Fruit fly (Drosophila melanogaster) whole organism: ENCODE measurements around the gene CG18301.

Experiments
- CG8478 ChIP-seq: fragments of >200 bp; optimal IDR thresholded peaks from 2 replicates; lab custom pipeline; 2018; ENCODE audit warnings: inconsistent platforms
- Dll ChIP-seq: fragments of >200 bp; optimal IDR thresholded peaks from 2 replicates; lab custom pipeline; 2017
- EcR ChIP-seq, 2 experiments: fragments of >200 bp; optimal IDR thresholded peaks; 2 replicates each; lab custom pipeline; 2017; ENCODE audit warnings: missing biosample characterization in 2 of 2, missing genetic modification characterization in 2 of 2, missing genetic modification reagents in 2 of 2
- pan ChIP-seq: fragments of >200 bp; optimal IDR thresholded peaks from 2 replicates; lab custom pipeline; 2017
- psq ChIP-seq: fragments of >200 bp; optimal IDR thresholded peaks from 2 replicates; lab custom pipeline; 2017
- usp ChIP-seq: fragments of >200 bp; optimal IDR thresholded peaks from 2 replicates; lab custom pipeline; 2017; ENCODE audit warnings: missing biosample characterization, missing genetic modification characterization, mixed read lengths

The CG18301 gene

DNA sequence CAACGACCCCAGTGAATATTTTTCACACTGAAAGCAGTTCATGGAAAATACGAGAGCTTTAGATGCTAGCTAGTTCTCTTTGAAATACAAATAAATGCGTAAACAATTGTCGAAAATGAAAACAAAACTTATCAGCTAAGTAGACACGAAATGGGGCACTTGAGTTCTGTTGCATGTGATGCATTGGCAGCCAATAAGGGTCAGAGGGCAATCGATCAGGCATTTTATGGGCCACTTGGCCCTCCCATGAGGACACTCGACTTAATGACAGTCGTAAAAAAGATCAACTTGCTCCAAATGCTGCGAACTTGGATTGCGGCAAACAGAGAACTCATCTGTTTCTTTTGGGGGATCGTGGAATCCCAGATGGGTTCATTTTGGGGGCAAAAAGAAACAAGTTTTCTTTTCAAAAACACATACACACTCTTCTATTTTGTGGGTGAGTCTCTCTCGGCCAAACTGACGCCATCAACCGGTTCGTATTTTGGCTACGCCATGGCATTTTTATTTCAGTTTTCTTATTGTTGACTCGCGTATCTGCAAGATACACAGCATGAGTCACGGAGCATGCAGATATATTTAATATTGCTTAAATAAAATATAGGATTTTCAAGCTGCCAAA is 28.2 kb upstream of the CG18301 start:
- TF ChIP-seq pan (lab: Kevin White, UChicago) (no peak), usp (GFP tag; lab: Kevin White, UChicago) (no peak), Dll (no peak), EcR (GFP tag; optimal IDR thresholded peaks at IDR 0.05; lab: Kevin White, UChicago) (no peak), CG8478 (no peak), psq (lab: Kevin White, UChicago) (no peak)

DNA sequence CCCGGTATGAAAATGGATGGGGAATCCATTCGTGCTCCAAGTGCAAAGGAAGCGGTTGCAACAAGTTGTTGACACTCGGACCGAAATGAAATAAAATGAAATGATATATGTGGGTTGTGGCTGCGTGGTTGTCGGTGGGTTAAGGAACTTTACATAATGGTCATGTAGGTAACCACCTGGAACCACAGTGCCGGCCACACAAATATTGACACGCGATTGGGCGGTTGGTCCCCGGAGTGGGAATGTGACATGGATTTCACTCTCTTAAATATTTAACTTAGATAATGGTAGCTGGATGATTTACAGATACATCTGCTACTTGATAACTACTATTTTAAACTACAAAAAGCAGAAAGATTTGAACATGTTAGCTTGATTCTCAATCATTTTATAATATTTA is 26.7 kb upstream of the CG18301 start:
- TF ChIP-seq usp (GFP tag; lab: Kevin White, UChicago) (no peak), EcR (GFP tag; optimal IDR thresholded peaks at IDR 0.05; lab: Kevin White, UChicago) (no peak), psq (lab: Kevin White, UChicago) (no peak), Dll (no peak), CG8478 (no peak), pan (lab: Kevin White, UChicago) (no peak)

DNA sequence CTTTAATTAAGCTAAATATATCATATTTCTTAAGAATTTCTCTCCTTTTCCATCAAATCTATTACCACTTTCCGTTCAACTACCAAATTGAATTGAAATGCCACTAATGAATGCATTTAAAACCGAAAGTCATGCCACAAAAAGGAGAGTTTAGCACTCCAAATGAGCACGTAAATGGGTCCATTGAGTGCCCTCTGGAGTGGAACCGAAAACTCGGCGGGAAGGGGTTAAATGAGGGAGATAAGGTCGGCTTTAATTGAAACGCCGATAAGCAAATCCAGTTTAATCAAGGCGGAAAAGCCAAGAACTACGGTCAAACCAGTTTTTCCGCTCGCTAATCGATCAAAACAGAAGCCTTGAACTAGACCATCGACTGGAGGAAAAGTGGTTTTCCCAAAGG is 26.3 kb upstream of the CG18301 start:
- TF ChIP-seq psq (lab: Kevin White, UChicago) (no peak), pan (lab: Kevin White, UChicago) (no peak), EcR (GFP tag; optimal IDR thresholded peaks at IDR 0.05; lab: Kevin White, UChicago) (no peak), usp (GFP tag; lab: Kevin White, UChicago) (no peak), CG8478 (no peak), Dll (no peak)

DNA sequence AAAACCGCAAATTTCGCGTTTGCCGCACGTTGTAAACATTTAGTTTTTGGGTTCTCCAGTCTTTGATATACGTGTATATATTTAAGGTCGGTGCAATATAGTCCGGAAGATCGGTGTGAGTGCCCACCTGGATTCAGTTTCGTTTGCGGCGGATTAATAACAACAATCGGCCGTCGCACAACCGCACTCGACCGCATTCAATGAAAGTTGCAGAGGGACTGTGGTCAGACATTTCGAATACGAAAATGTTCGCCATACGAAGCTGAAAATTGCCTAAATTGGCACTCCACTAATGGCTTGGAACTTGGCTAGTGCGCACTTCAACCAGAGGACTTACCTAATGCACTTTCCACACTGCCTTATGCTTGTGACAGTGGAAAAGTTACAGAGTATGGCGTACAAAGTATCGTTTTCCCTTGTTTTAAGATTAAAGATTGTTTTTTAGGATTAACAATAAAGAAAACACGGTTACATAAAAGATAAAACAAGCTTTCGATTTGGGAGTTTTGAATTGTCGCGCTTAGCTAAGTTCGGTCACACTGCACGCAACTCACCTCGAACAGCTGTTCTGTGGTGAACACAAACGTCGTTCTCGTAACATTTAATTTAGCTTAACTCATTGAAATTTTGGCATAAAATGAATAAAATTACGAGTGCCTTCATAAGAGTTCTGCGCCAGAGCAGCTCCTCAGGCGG is 24.9 kb upstream of the CG18301 start, which contains the start of the genes Myo31DF and CG6094:
Gene Myo31DF (minus strand): TSS at position 223 of the 696 bp plus-strand sequence.
Gene CG6094 (plus strand): TSS at position 525 of the 696 bp plus-strand sequence.
- TF ChIP-seq usp (GFP tag; lab: Kevin White, UChicago) = no peak
- no peak for TF ChIP-seq Dll
- no peak for TF ChIP-seq CG8478
- TF ChIP-seq psq (lab: Kevin White, UChicago) = no peak
- TF ChIP-seq pan (lab: Kevin White, UChicago) = no peak
- no peak for TF ChIP-seq EcR (GFP tag; optimal IDR thresholded peaks at IDR 0.05; lab: Kevin White, UChicago)

DNA sequence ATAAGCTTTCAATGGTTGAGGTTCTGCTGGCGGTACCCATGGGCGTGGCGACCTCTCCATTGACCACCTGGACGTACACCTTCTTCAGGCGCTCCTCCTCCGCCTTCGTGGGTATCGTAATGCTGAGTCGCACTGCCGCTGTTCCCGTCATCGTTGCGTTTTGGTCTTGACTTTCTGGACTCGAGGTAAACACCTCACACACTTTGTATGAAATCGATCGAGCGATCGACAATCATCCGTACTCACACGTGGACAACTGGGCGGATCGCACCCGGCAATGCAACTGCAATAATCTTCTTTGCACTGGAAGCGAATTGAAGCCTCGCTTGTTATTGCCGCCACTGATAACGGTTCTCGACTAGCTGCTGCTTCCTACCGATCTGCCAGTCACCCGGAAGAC is 21.5 kb upstream of the CG18301 start, which contains the start of gene CG7384:
Gene CG7384 (minus strand): TSS at position 366 of the 400 bp plus-strand sequence.
- TF ChIP-seq Dll (no peak), psq (lab: Kevin White, UChicago) (no peak), EcR (GFP tag; optimal IDR thresholded peaks at IDR 0.05; lab: Kevin White, UChicago) (no peak), CG8478 (no peak), usp (GFP tag; lab: Kevin White, UChicago) (no peak), pan (lab: Kevin White, UChicago) (no peak)

DNA sequence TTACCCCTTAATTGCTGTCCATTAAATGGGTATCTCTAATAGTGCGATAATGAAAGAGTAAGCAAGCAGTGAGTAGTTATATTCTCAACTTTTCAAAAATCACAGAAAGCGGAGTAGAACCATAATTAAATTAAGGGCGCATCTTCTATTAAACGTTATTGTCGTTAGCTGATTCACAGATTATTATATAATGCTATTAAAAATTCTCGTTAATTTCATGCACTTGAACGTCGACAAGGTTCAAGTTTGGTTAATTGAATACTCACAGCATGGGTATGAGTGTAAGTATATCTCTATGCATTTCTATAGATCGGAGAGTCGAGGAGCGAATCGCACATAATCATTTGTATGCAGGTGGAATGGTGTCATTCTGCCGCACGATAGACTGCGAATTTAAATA is 20.8 kb upstream of the CG18301 start:
- no peak for TF ChIP-seq usp (GFP tag; lab: Kevin White, UChicago)
- TF ChIP-seq EcR (GFP tag; optimal IDR thresholded peaks at IDR 0.05; lab: Kevin White, UChicago) = no peak
- TF ChIP-seq CG8478 = no peak

DNA sequence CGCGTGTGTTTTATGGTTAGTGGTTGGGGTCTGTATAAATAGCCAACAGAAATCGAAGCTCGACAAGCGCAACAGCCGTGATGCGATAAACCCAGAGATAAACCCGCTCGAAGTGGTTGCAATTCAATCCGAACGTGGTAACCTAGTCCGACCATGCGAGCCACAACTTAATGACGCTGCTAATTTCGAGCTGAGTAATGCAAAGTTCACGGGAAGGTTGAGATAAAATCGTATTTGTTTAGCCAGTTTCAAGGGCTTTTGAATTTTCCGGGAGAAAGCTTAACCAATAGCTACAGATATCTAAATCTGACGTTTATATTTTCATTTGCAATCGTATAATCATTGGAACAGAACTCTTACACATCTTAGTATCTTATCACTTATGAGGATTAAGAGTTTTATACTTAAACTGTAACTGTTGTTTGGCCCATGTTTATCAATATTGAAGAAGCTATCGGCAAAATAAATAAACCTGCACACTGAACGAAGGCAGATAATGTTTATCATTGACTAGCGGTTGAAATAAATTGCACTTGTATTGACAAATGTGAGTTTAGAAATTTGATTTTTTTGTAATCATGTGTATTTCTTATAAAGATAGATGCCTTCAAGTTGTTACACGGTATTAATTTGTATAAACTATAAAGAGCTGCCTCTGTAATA is 17.7 kb upstream of the CG18301 start:
- TF ChIP-seq usp (GFP tag; lab: Kevin White, UChicago) (no peak), pan (lab: Kevin White, UChicago) (no peak), psq (lab: Kevin White, UChicago) (no peak), CG8478 (no peak), EcR (GFP tag; optimal IDR thresholded peaks at IDR 0.05; lab: Kevin White, UChicago) (no peak), Dll (no peak)

DNA sequence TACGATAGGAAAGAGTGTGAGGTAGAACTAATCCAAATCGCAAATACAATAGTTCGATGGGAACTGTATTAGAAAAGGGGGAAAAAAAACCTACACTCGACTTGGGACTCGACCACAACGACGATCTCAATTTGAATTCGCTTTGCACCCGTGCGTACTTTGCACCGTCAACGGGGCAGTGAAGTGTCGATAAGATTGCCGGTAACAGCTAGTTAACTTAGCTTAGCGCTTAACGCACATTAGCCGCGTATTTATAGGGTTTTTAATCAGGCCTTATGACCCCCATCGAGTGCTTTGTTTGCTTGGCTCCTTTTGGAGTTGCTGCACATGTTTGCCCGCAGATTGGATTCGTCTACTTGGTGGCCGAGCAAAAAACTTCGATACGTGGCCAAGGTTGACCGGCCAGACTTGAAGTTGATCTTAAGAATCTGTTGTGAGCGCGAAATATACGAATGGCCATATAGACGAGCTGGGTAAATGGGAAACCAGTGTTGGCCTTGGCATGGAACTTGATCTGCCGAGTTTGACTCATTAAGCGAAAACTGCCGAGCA is 17.0 kb upstream of the CG18301 start:
- TF ChIP-seq Dll (no peak), psq (lab: Kevin White, UChicago) (no peak), pan (lab: Kevin White, UChicago) (no peak), usp (GFP tag; lab: Kevin White, UChicago) (no peak), CG8478 (no peak), EcR (GFP tag; optimal IDR thresholded peaks at IDR 0.05; lab: Kevin White, UChicago) (no peak)

DNA sequence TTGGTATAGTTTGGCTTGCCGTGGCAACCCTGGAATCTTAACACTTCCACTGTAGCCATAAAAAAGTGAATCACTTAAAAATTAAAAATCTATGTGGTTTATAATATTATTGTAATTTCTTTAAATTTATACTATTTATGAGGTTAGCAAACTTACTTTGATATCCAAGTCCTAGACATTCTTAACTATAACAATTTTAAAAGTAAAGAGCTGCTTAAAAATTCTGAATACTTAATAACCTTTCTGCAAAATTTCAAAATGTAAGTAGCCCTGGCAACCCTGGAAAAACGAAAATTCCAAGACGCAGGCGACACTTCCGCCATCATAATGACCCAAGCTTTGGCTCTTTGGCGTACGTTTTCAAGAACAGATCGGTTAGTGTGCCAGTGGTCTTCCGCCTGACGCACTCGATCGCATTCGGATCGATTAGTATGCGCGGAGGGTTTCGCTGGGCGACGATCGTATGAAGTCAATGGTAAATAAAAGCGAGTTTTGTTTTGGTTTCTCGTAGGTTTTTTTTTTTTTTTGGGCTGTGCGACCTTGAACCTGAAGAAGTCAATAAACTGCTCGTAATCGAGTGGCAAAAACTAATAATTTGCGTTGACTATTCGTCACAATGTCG is 16.0 kb upstream of the CG18301 start:
- TF ChIP-seq Dll (no peak), usp (GFP tag; lab: Kevin White, UChicago) (no peak), psq (lab: Kevin White, UChicago) (no peak), CG8478 (no peak), pan (lab: Kevin White, UChicago) (no peak)

DNA sequence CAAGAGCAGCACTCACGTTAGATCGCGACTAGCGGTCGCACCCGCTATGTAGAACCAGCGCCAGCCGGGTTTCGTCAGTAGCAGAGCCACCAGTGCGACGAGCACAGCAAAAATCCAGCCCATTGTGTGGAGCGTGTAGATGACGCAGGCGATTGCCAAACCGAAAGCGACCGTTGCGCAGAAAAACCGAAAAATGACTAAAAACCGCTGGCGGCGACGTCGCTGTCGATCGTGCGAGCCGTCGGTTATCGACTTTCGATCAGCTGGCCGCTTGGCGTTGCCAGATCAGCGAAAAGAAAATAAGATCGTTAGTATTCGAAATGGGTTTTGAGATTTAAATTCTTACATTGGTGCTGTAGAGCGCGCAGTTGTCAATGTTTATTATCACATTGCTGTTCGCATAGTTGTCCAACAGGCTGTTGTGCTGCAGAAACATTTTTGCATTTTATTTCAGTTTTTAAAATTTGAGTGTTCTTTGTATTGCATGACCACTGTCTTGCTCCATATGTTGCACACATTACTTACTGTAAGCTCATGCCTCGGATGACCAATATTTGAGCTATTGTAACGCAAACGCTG is 15.1 kb upstream of the CG18301 start:
- TF ChIP-seq Dll (no peak), usp (GFP tag; lab: Kevin White, UChicago) (no peak), CG8478 (no peak), psq (lab: Kevin White, UChicago) (no peak), EcR (GFP tag; optimal IDR thresholded peaks at IDR 0.05; lab: Kevin White, UChicago) (no peak), pan (lab: Kevin White, UChicago) (no peak)

DNA sequence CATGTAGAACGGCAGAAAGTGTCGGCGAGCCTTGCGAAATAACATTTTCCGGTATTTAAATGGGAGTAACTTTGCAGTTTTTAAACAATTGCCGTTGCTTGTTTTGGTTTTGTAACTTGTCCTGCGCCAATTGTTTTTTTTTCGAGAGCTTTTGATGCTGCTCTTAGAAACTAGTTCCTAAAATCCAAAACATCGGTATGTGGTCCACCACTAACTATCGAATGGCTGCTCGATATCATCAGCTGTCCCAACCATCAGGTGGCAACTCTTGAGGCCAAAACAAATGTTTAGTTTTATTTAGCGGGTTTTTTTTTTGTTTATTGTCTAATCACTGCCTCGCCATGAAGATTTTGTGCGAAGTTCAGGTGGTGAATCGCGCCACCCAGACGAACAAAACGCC is 14.5 kb upstream of the CG18301 start, which contains the start of the genes Fatp1 and Lrr47:
Gene Fatp1 (minus strand): TSS at position 134 of the 400 bp plus-strand sequence.
Gene Lrr47 (plus strand): TSS at position 251 of the 400 bp plus-strand sequence.
- TF ChIP-seq EcR (GFP tag; optimal IDR thresholded peaks at IDR 0.05; lab: Kevin White, UChicago) (no peak), Dll (no peak), CG8478 (no peak), psq (lab: Kevin White, UChicago) (no peak), usp (GFP tag; lab: Kevin White, UChicago) (no peak), pan (lab: Kevin White, UChicago) (no peak)
